Fruit fly (Drosophila melanogaster) whole organism, embryonic: Measurements from ENCODE around the gene CG31861.
A peak's percentile ranks its signal among the peaks of the same experiment; 100 is the strongest.

Experiments used
- Abd-B ChIP-seq: fragments of 200-800 bp; sonication (Bioruptor generic); optimal IDR thresholded peaks from 2 replicates; lab custom pipeline; 2018; ENCODE audit warnings: missing biosample characterization, mild to moderate bottlenecking, missing genetic modification characterization, moderate library complexity
- CG11456 ChIP-seq: fragments of 200-800 bp; sonication (Bioruptor generic); IDR thresholded peaks from 3 replicates; pipeline ENCODE4 v1.3.6; 2022; ENCODE audit warnings: missing biosample characterization, missing genetic modification characterization
- CG11723 ChIP-seq: fragments of 200-800 bp; sonication (Bioruptor generic); optimal IDR thresholded peaks from 2 replicates; lab custom pipeline; 2017; ENCODE audit warnings: missing biosample characterization, mild to moderate bottlenecking, missing genetic modification characterization
- CG13296 ChIP-seq: fragments of 200-800 bp; sonication (Bioruptor generic); optimal IDR thresholded peaks from 3 replicates; lab custom pipeline; 2018; ENCODE audit warnings: missing biosample characterization, mild to moderate bottlenecking, missing genetic modification characterization
- CG14860 ChIP-seq: fragments of 200-800 bp; sonication (Bioruptor generic); IDR thresholded peaks from 3 replicates; pipeline ENCODE4 v1.3.6; 2022; ENCODE audit warnings: missing biosample characterization, missing genetic modification characterization; ENCODE audit not compliant: partially characterized antibody
- CG15269 ChIP-seq: fragments of 200-800 bp; sonication (Bioruptor generic); optimal IDR thresholded peaks from 2 replicates; lab custom pipeline; 2018; ENCODE audit warnings: missing biosample characterization, mild to moderate bottlenecking, missing genetic modification characterization, moderate library complexity
- CG17359 ChIP-seq: fragments of 200-800 bp; sonication (Bioruptor generic); optimal IDR thresholded peaks from 3 replicates; lab custom pipeline; 2018; ENCODE audit warnings: missing biosample characterization, mild to moderate bottlenecking, missing genetic modification characterization, moderate library complexity
- CG30020 ChIP-seq: fragments of 200-800 bp; optimal IDR thresholded peaks from 2 replicates; lab custom pipeline; 2019; ENCODE audit warnings: missing biosample characterization, mild to moderate bottlenecking, missing genetic modification characterization, moderate library complexity
- CG3281 ChIP-seq: fragments of 200-800 bp; sonication (Bioruptor generic); optimal IDR thresholded peaks from 3 replicates; lab custom pipeline; 2017; ENCODE audit warnings: missing biosample characterization, mild to moderate bottlenecking, missing genetic modification characterization
- CG33213 ChIP-seq: fragments of 200-800 bp; sonication (Bioruptor generic); optimal IDR thresholded peaks from 3 replicates; lab custom pipeline; 2016; ENCODE audit warnings: missing biosample characterization, missing genetic modification characterization
- CG34224 ChIP-seq: fragments of 200-800 bp; sonication (Bioruptor generic); IDR thresholded peaks from 3 replicates; pipeline ENCODE4 v1.3.6; 2022; ENCODE audit warnings: missing biosample characterization, missing genetic modification characterization; ENCODE audit not compliant: partially characterized antibody
- CG4617 ChIP-seq: fragments of 200-800 bp; sonication (Bioruptor generic); optimal IDR thresholded peaks from 3 replicates; lab custom pipeline; 2016; ENCODE audit warnings: missing biosample characterization, missing genetic modification characterization, borderline replicate concordance
- CG4820 ChIP-seq: fragments of 200-800 bp; sonication (Bioruptor generic); optimal IDR thresholded peaks from 3 replicates; lab custom pipeline; 2016; ENCODE audit warnings: missing biosample characterization, missing genetic modification characterization
- CG6765 ChIP-seq: fragments of 200-800 bp; sonication (Bioruptor generic); optimal IDR thresholded peaks from 3 replicates; lab custom pipeline; 2017; ENCODE audit warnings: missing biosample characterization, mild to moderate bottlenecking, missing genetic modification characterization
- CG8290 ChIP-seq, 3 experiments: fragments of 200-800 bp; sonication (Bioruptor generic); optimal IDR thresholded peaks; 2 replicates each; lab custom pipeline; 2016 to 2019; ENCODE audit warnings: missing biosample characterization in 3 of 3, missing genetic modification characterization in 3 of 3, mild to moderate bottlenecking in 2 of 3, moderate library complexity in 1 of 3
- CG9609 ChIP-seq: fragments of 200-800 bp; sonication (Bioruptor generic); optimal IDR thresholded peaks from 3 replicates; lab custom pipeline; 2016; ENCODE audit warnings: missing biosample characterization, missing genetic modification characterization
- CkIIα-i1 ChIP-seq: fragments of 200-800 bp; sonication (Bioruptor generic); IDR thresholded peaks from 2 replicates; pipeline ENCODE4 v1.3.6; 2022; ENCODE audit warnings: missing biosample characterization, missing genetic modification characterization
- Dbx ChIP-seq: fragments of 200-800 bp; sonication (Bioruptor generic); IDR thresholded peaks from 3 replicates; pipeline ENCODE4 v1.3.6; 2022; ENCODE audit warnings: missing biosample characterization, missing genetic modification characterization
- Dek ChIP-seq: fragments of 200-800 bp; sonication (Bioruptor generic); optimal IDR thresholded peaks from 3 replicates; lab custom pipeline; 2019; ENCODE audit warnings: missing biosample characterization, mild to moderate bottlenecking, missing genetic modification characterization, moderate library complexity
- Drgx ChIP-seq: fragments of 200-800 bp; sonication (Bioruptor generic); IDR thresholded peaks from 2 replicates; pipeline ENCODE4 v1.3.6; 2022; ENCODE audit warnings: missing biosample characterization, missing genetic modification characterization
- Ets65A ChIP-seq: fragments of 200-800 bp; sonication (Bioruptor generic); peaks from one replicate; lab custom pipeline; 2016; ENCODE audit warnings: missing biosample characterization, missing genetic modification characterization
- Fer3 ChIP-seq: fragments of 200-800 bp; sonication (Bioruptor generic); optimal IDR thresholded peaks from 2 replicates; lab custom pipeline; 2018; ENCODE audit warnings: missing biosample characterization, mild to moderate bottlenecking, missing genetic modification characterization, moderate library complexity
- Hsf ChIP-seq: fragments of 200-800 bp; sonication (Bioruptor generic); optimal IDR thresholded peaks from 3 replicates; lab custom pipeline; 2016; ENCODE audit warnings: missing biosample characterization, missing genetic modification characterization
- Lim3 ChIP-seq: fragments of 200-800 bp; sonication (Bioruptor generic); IDR thresholded peaks from 2 replicates; pipeline ENCODE4 v1.3.6; 2022; ENCODE audit warnings: missing biosample characterization, missing genetic modification characterization
- MBD-R2 ChIP-seq: fragments of 200-800 bp; sonication (Bioruptor generic); IDR thresholded peaks from 2 replicates; pipeline ENCODE4 v1.3.6; 2022; ENCODE audit warnings: missing biosample characterization, missing genetic modification characterization
- Med ChIP-seq: fragments of 200-800 bp; sonication (Bioruptor generic); peaks from one replicate; lab custom pipeline; 2016; ENCODE audit warnings: missing biosample characterization, missing genetic modification characterization, mild to moderate bottlenecking, inconsistent platforms, moderate library complexity
- Ravus ChIP-seq: fragments of 200-800 bp; sonication (Bioruptor generic); IDR thresholded peaks from 2 replicates; pipeline ENCODE4 v1.3.6; 2022; ENCODE audit warnings: missing biosample characterization, missing genetic modification characterization
- Sox102F ChIP-seq: fragments of 200-800 bp; sonication (Bioruptor generic); optimal IDR thresholded peaks from 2 replicates; lab custom pipeline; 2018; ENCODE audit warnings: missing biosample characterization, mild to moderate bottlenecking, missing genetic modification characterization, moderate library complexity
- Tbp ChIP-seq: fragments of >200 bp; optimal IDR thresholded peaks from 2 replicates; lab custom pipeline; 2018; ENCODE audit warnings: missing biosample characterization, missing genetic modification characterization
- chinmo ChIP-seq: fragments of 200-800 bp; sonication (Bioruptor generic); IDR thresholded peaks from 4 replicates; pipeline ENCODE4 v1.3.6; 2022; ENCODE audit warnings: missing biosample characterization, missing genetic modification characterization; ENCODE audit not compliant: partially characterized antibody
- dimm ChIP-seq: fragments of 200-800 bp; sonication (Bioruptor generic); IDR thresholded peaks from 2 replicates; pipeline ENCODE4 v1.3.6; 2022; ENCODE audit warnings: missing biosample characterization, missing genetic modification characterization
- kah ChIP-seq: fragments of 200-800 bp; sonication (Bioruptor generic); optimal IDR thresholded peaks from 2 replicates; lab custom pipeline; 2018; ENCODE audit warnings: missing biosample characterization, mild to moderate bottlenecking, missing genetic modification characterization
- lab ChIP-seq: fragments of 200-800 bp; sonication (Bioruptor generic); optimal IDR thresholded peaks from 3 replicates; lab custom pipeline; 2017; ENCODE audit warnings: missing biosample characterization, missing genetic modification characterization, mild to moderate bottlenecking, moderate library complexity, missing genetic modification reagents
- lmd ChIP-seq: fragments of 200-800 bp; sonication (Bioruptor generic); IDR thresholded peaks from 2 replicates; pipeline ENCODE4 v1.3.6; 2022; ENCODE audit warnings: missing biosample characterization, missing genetic modification characterization
- onecut ChIP-seq: fragments of 200-800 bp; sonication (Bioruptor generic); IDR thresholded peaks from 2 replicates; pipeline ENCODE4 v1.3.6; 2022; ENCODE audit warnings: missing biosample characterization, missing genetic modification characterization
- sens ChIP-seq: fragments of 200-800 bp; sonication (Bioruptor generic); peaks from one replicate; lab custom pipeline; 2016; ENCODE audit warnings: missing biosample characterization, missing genetic modification characterization
- tll ChIP-seq, 2 experiments: fragments of 200-800 bp in 1 of 2; fragments of >200 bp in 1 of 2; sonication (Bioruptor generic) in 1 of 2; optimal IDR thresholded peaks; 2 replicates each; lab custom pipeline; 2017 to 2019; ENCODE audit warnings: missing biosample characterization in 2 of 2, missing genetic modification characterization in 2 of 2, mild to moderate bottlenecking in 1 of 2, moderate library complexity in 1 of 2
- ttk ChIP-seq: fragments of 200-800 bp; sonication (Bioruptor generic); IDR thresholded peaks from 2 replicates; pipeline ENCODE4 v2.1.2; 2022; ENCODE audit warnings: missing biosample characterization, missing genetic modification characterization
- vnd ChIP-seq: fragments of 200-800 bp; sonication (Bioruptor generic); IDR thresholded peaks from 3 replicates; pipeline ENCODE4 v1.3.6; 2022; ENCODE audit warnings: missing biosample characterization, missing genetic modification characterization; ENCODE audit not compliant: partially characterized antibody
- z ChIP-seq: fragments of 200-800 bp; sonication (Bioruptor generic); IDR thresholded peaks from 3 replicates; pipeline ENCODE4 v1.3.6; 2022; ENCODE audit warnings: missing biosample characterization, missing genetic modification characterization

Gene CG31861

dm6 chr2L:12177621-12178020 lies 16.1 kb downstream of the CG31861 start, which contains the start of gene atilla:
Gene atilla (minus strand): TSS chr2L:12177886.
- peak; percentile 26 for TF ChIP-seq CG3281 (GFP tag; lab: Kevin White, UChicago)
- no peak for TF ChIP-seq CG4617 (GFP tag; lab: Kevin White, UChicago)
- TF ChIP-seq CG15269 (tag; lab: Kevin White, UChicago) = no peak
- peak; percentile 5 for TF ChIP-seq Fer3 (tag; lab: Kevin White, UChicago)
- peak; percentile 95 for TF ChIP-seq z (GFP tag; lab: Robert Waterston, UW)
- TF ChIP-seq CG11723 (GFP tag; lab: Kevin White, UChicago) = no peak
- TF ChIP-seq Med (GFP tag; lab: Kevin White, UChicago) = peak; percentile 42
- 0 out of 3 replicates have a peak, but pooled peaks have one; percentile 11 for TF ChIP-seq CG34224 (GFP tag; lab: Robert Waterston, UW)
- peak; percentile 12 for TF ChIP-seq CG6765 (GFP tag; lab: Kevin White, UChicago)
- no peak for TF ChIP-seq dimm (GFP tag; lab: Robert Waterston, UW)
- 0 out of 3 replicates have a peak, but pooled peaks have one; percentile 6 for TF ChIP-seq Dbx (GFP tag; lab: Robert Waterston, UW)
- peak; percentile 10 for TF ChIP-seq CG13296 (GFP tag; lab: Kevin White, UChicago)
- peak; percentile 78; the same call in 1 of the 4 replicates for TF ChIP-seq chinmo (GFP tag; lab: Robert Waterston, UW)
- TF ChIP-seq lab (GFP tag; lab: Kevin White, UChicago) = peak; percentile 36
- no peak for TF ChIP-seq CG8290 (GFP tag; optimal IDR thresholded peaks at IDR 0.05; lab: Kevin White, UChicago)
- TF ChIP-seq CG8290 (tag; optimal IDR thresholded peaks at IDR 0.05; lab: Kevin White, UChicago) = peak in 1 of 2 experiments; percentile 9

dm6 chr2L:12192978-12193377 lies 31.4 kb downstream of the CG31861 start:
- TF ChIP-seq CG4820 = no peak
- TF ChIP-seq lmd = no peak
- TF ChIP-seq Ravus (GFP tag; lab: Robert Waterston, UW) = no peak
- no peak for TF ChIP-seq CG14860
- no peak for TF ChIP-seq Sox102F (GFP tag; lab: Kevin White, UChicago)
- no peak for TF ChIP-seq tll (GFP tag; optimal IDR thresholded peaks at IDR 0.05; lab: Kevin White, UChicago)
- TF ChIP-seq CG30020 (tag; lab: Kevin White, UChicago) = no peak
- TF ChIP-seq sens (GFP tag; lab: Kevin White, UChicago) = peak; percentile 61
- no peak for TF ChIP-seq ttk (GFP tag; lab: Robert Waterston, UW)
- no peak for TF ChIP-seq CG11723 (GFP tag; lab: Kevin White, UChicago)
- TF ChIP-seq vnd (GFP tag; lab: Robert Waterston, UW) = no peak
- no peak for TF ChIP-seq CG17359 (tag; lab: Kevin White, UChicago)
- no peak for TF ChIP-seq Lim3
- no peak for TF ChIP-seq CkIIα-i1 (GFP tag; lab: Robert Waterston, UW)
- TF ChIP-seq Tbp = no peak
- TF ChIP-seq CG33213 (GFP tag; lab: Kevin White, UChicago) = no peak
- TF ChIP-seq Dek (tag; lab: Kevin White, UChicago) = no peak
- no peak for TF ChIP-seq CG11456 (GFP tag; lab: Robert Waterston, UW)
- TF ChIP-seq Hsf (GFP tag; lab: Kevin White, UChicago) = no peak
- TF ChIP-seq Ets65A (GFP tag; lab: Kevin White, UChicago) = peak; percentile 9
- TF ChIP-seq Abd-B (GFP tag; lab: Kevin White, UChicago) = no peak
- TF ChIP-seq Drgx (GFP tag; lab: Robert Waterston, UW) = 0 out of 2 replicates have a peak, but pooled peaks have one; percentile 10
- no peak for TF ChIP-seq onecut
- no peak for TF ChIP-seq kah (GFP tag; lab: Kevin White, UChicago)
- TF ChIP-seq MBD-R2 = no peak
- no peak for TF ChIP-seq CG9609
